Worm (Caenorhabditis elegans) whole organism, L4/young adult: ENCODE data around the gene pqn-84.

Source experiments
- W03F9.2 ChIP-seq: fragments of 150-350 bp; optimal IDR thresholded peaks from 2 replicates; lab custom pipeline; 2014; ENCODE audit warnings: missing biosample characterization, missing genetic modification characterization
- dao-5 ChIP-seq: sonication (generic microtip); optimal IDR thresholded peaks from 2 replicates; lab custom pipeline; 2016; ENCODE audit warnings: missing genotype, missing genetic modification characterization, moderate library complexity, missing compliant biosample characterization
- him-1 ChIP-seq: sonication (generic microtip); optimal IDR thresholded peaks from 2 replicates; lab custom pipeline; 2016; ENCODE audit warnings: missing genotype, missing genetic modification reagents, missing genetic modification characterization, missing compliant biosample characterization

The pqn-84 gene

DNA sequence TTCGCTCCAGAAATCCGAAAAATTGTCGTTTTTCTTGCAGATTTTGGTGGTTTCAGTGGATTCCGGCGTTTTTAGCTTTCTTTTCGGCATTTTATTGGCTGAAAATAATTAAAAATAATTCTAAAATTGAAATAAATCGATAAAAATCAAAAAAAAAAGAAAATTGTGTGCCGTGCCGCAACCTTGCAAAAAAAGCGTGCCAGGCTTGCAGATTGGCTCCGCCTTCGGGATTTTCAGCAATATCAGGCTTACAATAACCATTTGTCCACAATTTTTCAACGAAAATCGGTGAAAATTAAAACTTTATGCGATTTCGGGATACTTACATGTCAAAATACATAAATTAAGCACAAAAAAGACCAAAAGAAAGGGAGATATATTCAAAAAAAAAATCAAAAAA is 18.5 kb downstream of the pqn-84 start, which contains the start of gene Y41C4A.9:
Gene Y41C4A.9, minus strand, starts transcription at position 98 of the 400 bp plus-strand sequence.
- TF ChIP-seq W03F9.2 (tag; lab: Kevin White, UChicago) (no peak), dao-5 (tag; lab: Kevin White, UChicago) (no peak), him-1 (tag; lab: Kevin White, UChicago) (no peak)

DNA sequence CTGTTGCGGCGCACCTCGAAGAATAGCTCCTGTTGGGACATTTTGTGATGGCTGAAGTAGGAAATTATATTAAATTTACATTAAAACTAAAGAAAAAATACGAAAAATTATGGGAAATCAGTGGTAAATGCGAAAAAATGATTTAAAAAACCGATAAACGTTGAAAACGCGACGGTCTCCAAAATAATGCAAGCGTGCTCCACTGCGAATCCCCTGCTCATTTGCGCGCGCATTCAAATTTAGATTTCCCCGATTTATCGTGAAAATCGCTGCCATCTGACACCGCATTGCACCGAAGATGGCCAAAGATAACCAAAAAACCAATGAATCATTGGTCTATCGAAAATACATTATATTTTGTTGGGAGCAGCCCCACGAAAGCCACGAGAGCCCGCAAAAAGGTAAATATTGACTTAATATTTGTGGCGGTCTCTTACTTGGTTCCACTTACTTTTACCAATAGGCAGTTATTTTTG is 19.4 kb downstream of the pqn-84 start, which contains the start of the genes elb-1 and Y41C4A.11:
Gene elb-1, minus strand, starts transcription at position 51 of the 476 bp plus-strand sequence.
Gene Y41C4A.11, plus strand, starts transcription at position 461 of the 476 bp plus-strand sequence.
- no peak for TF ChIP-seq dao-5 (tag; lab: Kevin White, UChicago)

DNA sequence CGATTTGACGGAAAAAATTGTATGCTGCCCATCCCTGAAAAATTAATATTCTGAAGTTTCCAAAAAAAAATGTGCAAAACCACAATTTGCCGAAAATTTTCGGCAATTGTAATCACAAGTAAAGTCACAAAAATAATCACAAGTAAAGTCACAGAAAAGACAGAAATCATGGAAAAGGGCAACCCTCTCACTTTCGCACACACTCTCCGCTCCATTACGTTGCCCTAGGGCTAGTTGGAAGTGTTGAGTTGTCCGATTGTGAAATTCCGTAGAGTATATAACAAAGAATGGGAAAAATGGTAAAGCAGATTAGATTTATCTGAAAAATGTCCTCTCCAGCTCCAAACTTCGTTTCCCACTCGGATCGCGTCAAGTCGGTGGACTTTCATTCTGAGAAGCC is 21.3 kb downstream of the pqn-84 start, which contains the start of gene Y41C4A.32:
Gene Y41C4A.32, plus strand, starts transcription at position 302 of the 400 bp plus-strand sequence.
- no peak for TF ChIP-seq W03F9.2 (tag; lab: Kevin White, UChicago)
- no peak for TF ChIP-seq him-1 (tag; lab: Kevin White, UChicago)
- no peak for TF ChIP-seq dao-5 (tag; lab: Kevin White, UChicago)

DNA sequence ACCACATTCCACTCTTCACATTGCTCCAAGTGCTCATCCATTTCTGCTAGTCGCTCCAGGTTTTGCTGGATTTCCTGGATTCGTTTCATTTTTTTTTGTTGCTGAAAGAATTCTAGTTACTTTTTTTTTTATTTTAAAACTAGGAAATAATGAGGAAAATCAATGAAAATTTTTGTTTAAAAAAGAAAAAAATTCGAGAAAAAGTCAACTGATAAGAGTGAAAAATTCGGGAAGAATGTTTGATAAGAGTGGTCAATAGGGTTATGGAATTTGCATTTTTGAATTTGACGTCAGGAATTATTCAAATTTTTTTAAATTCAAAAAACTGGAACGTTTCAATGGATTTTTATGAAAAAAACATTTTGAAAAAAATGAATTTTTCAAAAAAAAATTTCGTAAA is 26.5 kb downstream of the pqn-84 start, which contains the start of gene Y41C4A.12:
Gene Y41C4A.12, minus strand, starts transcription at position 101 of the 400 bp plus-strand sequence.
- no peak for TF ChIP-seq him-1 (tag; lab: Kevin White, UChicago)
- TF ChIP-seq dao-5 (tag; lab: Kevin White, UChicago), result no peak
- no peak for TF ChIP-seq W03F9.2 (tag; lab: Kevin White, UChicago)

DNA sequence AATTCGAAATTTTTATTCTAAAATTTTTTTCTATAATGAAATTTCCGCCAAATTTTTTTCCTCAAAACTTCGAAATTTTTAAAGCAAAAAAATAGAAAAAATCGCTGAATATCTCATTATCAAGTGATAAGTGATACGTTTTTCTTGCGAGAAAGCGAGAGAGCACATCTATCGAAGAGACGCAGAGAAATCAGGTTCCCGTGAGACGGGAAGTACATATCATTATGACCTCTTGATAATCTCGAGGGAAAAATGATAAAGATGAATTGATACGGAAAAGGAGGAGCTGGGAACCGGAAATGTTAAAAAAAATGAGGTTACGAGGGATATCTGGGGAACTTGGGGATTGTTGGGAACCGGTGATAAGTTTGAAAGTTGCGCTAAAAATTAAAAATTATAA is 27.0 kb downstream of the pqn-84 start:
- no peak for TF ChIP-seq W03F9.2 (tag; lab: Kevin White, UChicago)
- no peak for TF ChIP-seq dao-5 (tag; lab: Kevin White, UChicago)

DNA sequence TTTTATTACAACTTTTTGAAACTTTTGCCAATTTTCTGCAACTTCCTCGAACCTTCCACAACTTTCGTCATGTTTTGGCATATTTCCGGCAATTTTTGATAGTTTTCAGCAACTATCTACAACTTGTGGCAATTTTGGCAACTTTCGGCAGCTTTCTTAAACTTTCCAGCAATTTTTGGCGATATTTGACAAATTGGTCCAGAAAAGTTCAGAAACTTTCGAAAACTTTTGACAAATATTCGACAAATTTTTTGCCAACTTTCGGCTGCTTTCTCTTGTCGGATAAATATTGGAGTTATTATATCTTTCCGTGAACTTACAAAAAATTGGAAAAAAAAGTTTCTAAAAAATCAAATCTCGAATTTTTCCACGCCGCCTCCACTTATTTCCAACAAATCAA is 30.3 kb downstream of the pqn-84 start, which contains the start of gene Y41C4A.18:
Gene Y41C4A.18, plus strand, starts transcription at position 301 of the 400 bp plus-strand sequence.
- no peak for TF ChIP-seq dao-5 (tag; lab: Kevin White, UChicago)
- no peak for TF ChIP-seq W03F9.2 (tag; lab: Kevin White, UChicago)
- TF ChIP-seq him-1 (tag; lab: Kevin White, UChicago), result no peak

DNA sequence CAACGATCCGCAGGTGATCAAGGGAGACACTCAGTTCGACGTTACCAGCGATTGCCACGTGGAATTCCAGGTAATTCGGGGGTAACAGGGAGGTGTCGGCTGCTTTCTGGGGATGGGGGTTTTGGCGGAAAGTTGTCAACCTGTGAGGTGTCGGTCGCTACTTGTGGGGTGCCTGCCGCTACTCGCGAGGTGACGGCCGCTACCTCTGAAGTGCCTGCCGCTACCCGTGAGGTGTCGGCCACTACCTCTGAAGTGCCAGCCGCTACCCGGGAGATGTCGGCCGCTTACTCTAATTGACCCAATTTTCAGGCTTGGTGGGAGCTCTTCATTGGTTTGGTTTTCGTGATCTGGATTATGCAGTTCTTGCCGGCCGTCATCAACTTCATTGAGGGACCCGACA is 30.8 kb downstream of the pqn-84 start:
- no peak for TF ChIP-seq dao-5 (tag; lab: Kevin White, UChicago)
- no peak for TF ChIP-seq W03F9.2 (tag; lab: Kevin White, UChicago)

DNA sequence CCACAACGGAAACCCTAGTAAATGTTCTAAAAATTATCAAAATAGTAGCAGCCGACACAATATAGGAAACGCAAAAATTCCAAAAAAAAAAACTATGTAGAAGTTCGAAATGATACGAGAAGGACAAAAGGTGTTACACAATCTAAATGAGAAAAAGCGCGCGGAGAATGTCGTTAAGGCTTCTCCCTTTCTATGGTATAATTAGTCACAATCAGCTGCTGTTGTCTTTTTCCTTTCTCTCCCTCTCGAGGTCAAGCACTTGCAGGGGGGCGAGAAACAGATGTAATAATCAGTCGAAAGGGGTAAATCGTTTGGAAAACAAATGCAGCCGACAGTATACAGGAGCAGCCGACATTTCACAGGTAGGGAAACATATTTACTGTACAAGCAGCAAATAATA is 31.4 kb downstream of the pqn-84 start:
- TF ChIP-seq him-1 (tag; lab: Kevin White, UChicago) (no peak), dao-5 (tag; lab: Kevin White, UChicago) (no peak), W03F9.2 (tag; lab: Kevin White, UChicago) (no peak)

DNA sequence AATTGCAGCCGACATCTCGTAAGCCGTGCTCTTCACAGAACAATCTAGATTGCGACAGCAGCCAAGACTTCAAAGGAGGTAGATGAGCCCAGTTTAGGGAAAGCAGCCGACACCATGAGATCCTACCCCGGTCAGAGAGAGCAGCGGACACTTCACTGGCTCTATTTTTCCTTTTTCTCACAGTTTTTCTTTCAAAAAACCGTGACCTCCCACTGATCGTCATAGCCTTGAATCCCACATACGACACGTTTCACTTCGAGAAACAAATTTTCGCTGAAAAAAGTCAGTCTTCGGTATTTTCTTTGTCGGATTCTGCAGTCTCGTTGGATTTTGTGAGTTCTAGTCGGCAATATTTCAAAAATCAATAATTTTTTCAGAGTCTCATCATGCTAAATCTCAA is 32.0 kb downstream of the pqn-84 start, which contains the start of gene Y41C4A.21:
Gene Y41C4A.21, plus strand, starts transcription at position 301 of the 400 bp plus-strand sequence.
- TF ChIP-seq W03F9.2 (tag; lab: Kevin White, UChicago), result no peak
- TF ChIP-seq dao-5 (tag; lab: Kevin White, UChicago), result no peak
- TF ChIP-seq him-1 (tag; lab: Kevin White, UChicago), result no peak

DNA sequence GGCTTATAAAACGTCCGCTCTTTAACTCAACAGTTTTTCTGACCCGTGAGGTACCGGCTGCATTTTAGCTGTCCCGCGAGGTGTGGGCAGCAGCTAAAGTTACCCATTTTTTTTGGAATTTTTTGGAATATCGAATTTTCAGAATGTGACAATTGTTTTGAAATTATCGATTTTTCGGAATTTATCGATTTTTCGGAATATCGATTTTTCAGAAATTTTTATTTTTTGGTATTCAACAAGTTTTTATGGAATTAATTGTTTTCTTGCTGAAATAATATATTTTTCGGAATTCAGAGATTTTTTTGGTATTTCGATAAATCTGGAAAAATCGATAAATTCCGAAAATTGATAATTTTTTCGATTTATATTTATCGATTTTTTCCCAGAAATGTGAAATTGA is 32.9 kb downstream of the pqn-84 start:
- TF ChIP-seq dao-5 (tag; lab: Kevin White, UChicago), result no peak
- TF ChIP-seq W03F9.2 (tag; lab: Kevin White, UChicago), result no peak
- no peak for TF ChIP-seq him-1 (tag; lab: Kevin White, UChicago)

DNA sequence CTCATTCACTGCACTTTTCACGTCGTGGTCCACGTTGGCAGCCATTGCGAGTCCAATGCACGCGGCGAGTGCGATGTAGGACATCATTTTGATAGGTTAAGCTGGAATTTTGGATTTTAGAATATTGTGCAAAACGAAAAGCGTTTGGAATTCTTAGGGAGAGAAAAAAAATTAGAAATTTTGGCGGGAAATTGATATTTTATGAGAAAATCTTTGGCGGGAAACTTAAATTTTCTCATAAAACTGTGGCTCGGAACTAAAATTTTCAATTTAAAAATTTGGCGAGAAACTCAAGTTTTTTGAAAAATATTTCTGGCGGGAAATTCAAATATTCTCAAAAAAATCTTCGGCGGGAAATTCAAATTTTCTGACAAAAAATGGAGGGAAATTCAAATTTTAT is 37.5 kb downstream of the pqn-84 start, which contains the start of gene sup-1:
Gene sup-1, minus strand, starts transcription at position 101 of the 400 bp plus-strand sequence.
- TF ChIP-seq W03F9.2 (tag; lab: Kevin White, UChicago), result no peak

DNA sequence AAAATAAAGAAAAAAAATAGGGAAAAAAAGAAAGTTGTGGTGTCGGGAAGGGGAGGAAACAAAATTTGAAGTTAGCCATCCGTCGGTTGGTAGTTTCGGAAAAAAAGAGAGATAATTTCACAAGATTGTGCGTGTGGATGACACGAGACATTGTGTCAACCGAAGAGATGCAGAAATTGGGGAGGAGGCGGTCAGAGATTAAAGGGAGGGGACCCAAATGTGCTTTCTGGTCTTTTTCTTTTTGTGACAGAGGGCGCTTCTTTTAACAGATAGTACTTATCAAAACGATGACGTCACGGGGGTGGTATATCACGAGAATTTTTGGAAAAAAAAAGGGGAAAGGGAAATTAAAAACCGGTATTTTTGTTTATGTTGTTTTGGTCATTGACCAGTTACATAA is 38.4 kb downstream of the pqn-84 start:
- TF ChIP-seq W03F9.2 (tag; lab: Kevin White, UChicago), result no peak
- TF ChIP-seq dao-5 (tag; lab: Kevin White, UChicago), result no peak
- no peak for TF ChIP-seq him-1 (tag; lab: Kevin White, UChicago)

DNA sequence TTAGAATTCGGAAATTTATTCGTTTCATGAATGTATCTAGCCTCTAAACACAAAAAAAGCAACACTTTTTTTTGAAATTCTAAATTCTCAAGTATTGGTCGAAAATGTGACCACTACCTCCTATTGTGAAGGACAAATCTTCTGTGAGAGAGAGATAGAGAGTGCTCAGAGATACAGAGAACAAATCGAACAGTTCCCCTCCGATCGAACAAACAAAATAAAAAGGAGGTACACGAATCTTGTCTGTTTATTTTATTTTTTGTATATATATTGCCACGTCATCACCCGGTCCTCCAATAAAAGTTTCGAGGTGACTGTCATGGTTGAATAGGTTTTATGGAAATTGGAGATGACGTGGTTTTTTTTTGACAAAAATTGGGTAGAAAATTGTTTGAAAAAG is 40.8 kb downstream of the pqn-84 start:
- TF ChIP-seq him-1 (tag; lab: Kevin White, UChicago) (no peak), dao-5 (tag; lab: Kevin White, UChicago) (no peak), W03F9.2 (tag; lab: Kevin White, UChicago) (no peak)

DNA sequence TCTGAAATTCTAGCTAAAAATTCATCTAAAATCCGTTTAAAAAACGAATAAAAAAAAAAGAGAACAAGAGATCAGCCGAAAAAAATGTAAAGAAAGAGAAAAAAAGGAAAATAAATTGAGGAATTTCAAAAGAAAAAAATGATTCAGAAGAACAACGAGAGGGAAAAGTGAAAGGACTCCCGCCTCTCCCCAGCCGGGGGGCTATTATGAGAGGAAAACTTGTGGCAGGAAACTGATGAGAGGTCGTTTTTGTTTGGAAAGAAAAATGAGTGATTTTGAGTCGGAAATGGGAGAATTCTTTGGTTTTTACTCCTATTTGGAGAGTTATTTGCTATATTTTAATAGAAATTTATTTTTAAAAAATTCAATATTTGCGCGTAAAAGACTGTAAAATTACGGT is 42.1 kb downstream of the pqn-84 start:
- TF ChIP-seq W03F9.2 (tag; lab: Kevin White, UChicago) (no peak), him-1 (tag; lab: Kevin White, UChicago) (no peak), dao-5 (tag; lab: Kevin White, UChicago) (no peak)
